Worm (Caenorhabditis elegans): Measurements from ENCODE around the gene vps-24.

vps-24 gene

ce11 chrII:5040631-5041156, 46.9 kb downstream of the vps-24 start, which contains the start of gene F33G12.7:
Gene F33G12.7 (minus strand): TSS chrII:5040681.
- TF ChIP-seq pha-4 (tag; optimal IDR thresholded peaks at IDR 0.05) (peak; percentile 5), fkh-10 (GFP tag; optimal IDR thresholded peaks at IDR 0.05) (no peak)

- TF ChIP-seq R02D3.7 (tag; optimal IDR thresholded peaks at IDR 0.05), result no peak
- TF ChIP-seq ztf-4 (tag; optimal IDR thresholded peaks at IDR 0.05), result no peak
- TF ChIP-seq aly-2 (tag; optimal IDR thresholded peaks at IDR 0.05), result no peak
- no peak for TF ChIP-seq mml-1 (tag; optimal IDR thresholded peaks at IDR 0.05)
- TF ChIP-seq lin-39 (tag; optimal IDR thresholded peaks at IDR 0.05), result peak; percentile 23
- no peak for TF ChIP-seq snpc-4 (tag; optimal IDR thresholded peaks at IDR 0.05)
- TF ChIP-seq daf-12 (tag; optimal IDR thresholded peaks at IDR 0.05), result no peak
- TF ChIP-seq egl-27 (tag; optimal IDR thresholded peaks at IDR 0.05), result no peak
- TF ChIP-seq fkh-10 (GFP tag; optimal IDR thresholded peaks at IDR 0.05), result no peak
- no peak for TF ChIP-seq pqm-1 (tag; optimal IDR thresholded peaks at IDR 0.05)
- TF ChIP-seq pha-4 (tag; optimal IDR thresholded peaks at IDR 0.05), result no peak
- no peak for TF ChIP-seq nhr-237 (tag; optimal IDR thresholded peaks at IDR 0.05)
- TF ChIP-seq lin-15B (tag; optimal IDR thresholded peaks at IDR 0.05), result peak; percentile 23
- no peak for TF ChIP-seq eor-1 (tag; optimal IDR thresholded peaks at IDR 0.05)
- no peak for TF ChIP-seq ceh-9 (tag; optimal IDR thresholded peaks at IDR 0.05)
- no peak for TF ChIP-seq egl-5 (tag; optimal IDR thresholded peaks at IDR 0.05)
- TF ChIP-seq nhr-28 (tag; optimal IDR thresholded peaks at IDR 0.05), result no peak
- no peak for TF ChIP-seq jun-1 (tag; optimal IDR thresholded peaks at IDR 0.05)
- no peak for TF ChIP-seq nhr-12 (tag; optimal IDR thresholded peaks at IDR 0.05)
- TF ChIP-seq lsy-12 (tag; optimal IDR thresholded peaks at IDR 0.05), result no peak
- TF ChIP-seq nhr-23 (tag; optimal IDR thresholded peaks at IDR 0.05), result no peak
- TF ChIP-seq hmg-11 (tag; optimal IDR thresholded peaks at IDR 0.05), result peak; percentile 55
- TF ChIP-seq ama-1 (optimal IDR thresholded peaks at IDR 0.05), result no peak
- TF ChIP-seq nhr-67 (tag; optimal IDR thresholded peaks at IDR 0.05), result no peak
- no peak for TF ChIP-seq nhr-76 (tag; optimal IDR thresholded peaks at IDR 0.05)
- TF ChIP-seq fkh-2 (tag; optimal IDR thresholded peaks at IDR 0.05), result no peak
- peak; percentile 52 for TF ChIP-seq nfya-1 (tag; optimal IDR thresholded peaks at IDR 0.05; ENCODE audit: insufficient read depth)
Measured at ce11 chrII:5042381-5042930, 48.7 kb downstream of the vps-24 start.
